Fruit fly (Drosophila melanogaster): ENCODE measurements around the gene bves.

bves gene

DNA sequence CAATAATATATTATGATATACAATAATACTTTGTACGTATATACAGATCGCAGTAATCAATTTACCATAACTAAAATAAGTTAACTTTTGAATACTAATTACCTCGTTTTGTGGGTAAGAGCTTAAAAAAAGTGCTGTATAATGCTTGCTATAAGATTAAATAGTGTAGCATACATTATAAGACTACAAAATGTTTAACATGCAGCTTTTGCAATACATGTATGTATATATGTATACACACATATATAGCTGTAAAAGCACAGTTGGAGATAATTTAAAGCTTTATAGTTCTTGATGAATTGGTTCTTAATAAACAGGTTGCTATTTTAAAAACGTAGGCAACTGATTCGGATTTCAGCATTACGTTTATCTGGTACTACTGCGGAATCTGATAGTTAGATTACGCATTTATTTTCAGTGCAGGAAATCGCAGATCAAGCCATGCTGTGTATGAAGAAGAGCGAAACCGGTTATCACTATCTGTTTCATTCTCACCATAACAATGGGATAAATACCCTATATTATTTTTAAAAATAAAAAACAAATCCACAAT, 9.4 kb upstream of the bves start (continued):
- TF ChIP-seq Bgb (GFP tag; IDR thresholded peaks at IDR 0.05; ENCODE audit: partially characterized antibody) (no peak), CG4282 (GFP tag; optimal IDR thresholded peaks at IDR 0.05) (no peak), CG8478 (optimal IDR thresholded peaks at IDR 0.05) (no peak), klu (GFP tag; IDR thresholded peaks at IDR 0.05) (no peak), Dref (GFP tag; IDR thresholded peaks at IDR 0.05) (no peak), emc (GFP tag; optimal IDR thresholded peaks at IDR 0.05) (no peak), cg (GFP tag; optimal IDR thresholded peaks at IDR 0.05) (peak; percentile 69), gt (GFP tag; IDR thresholded peaks at IDR 0.05) (no peak), gfzf (GFP tag; optimal IDR thresholded peaks at IDR 0.05) (peak; percentile 37), Drgx (GFP tag; IDR thresholded peaks at IDR 0.05) (peak; percentile 36; the same call in 1 of the 2 replicates), ci (GFP tag; IDR thresholded peaks at IDR 0.05) (peak; percentile 32; the same call in 1 of the 3 replicates), cad (GFP tag; optimal IDR thresholded peaks at IDR 0.05) (no peak), NC2α (GFP tag; optimal IDR thresholded peaks at IDR 0.05) (no peak), amos (GFP tag; IDR thresholded peaks at IDR 0.05; ENCODE audit: partially characterized antibody) (no peak), CG2116 (GFP tag; optimal IDR thresholded peaks at IDR 0.05) (no peak)

dm6 chrX:21044831-21045447, 8.8 kb upstream of the bves start, which contains the start of gene Cbs:
Cbs (plus strand) TSS chrX:21045138.
- TF ChIP-seq nau (GFP tag; optimal IDR thresholded peaks at IDR 0.05) (no peak), CG32532 (GFP tag; IDR thresholded peaks at IDR 0.05) (peak; percentile 88), CG1603 (tag; optimal IDR thresholded peaks at IDR 0.05) (peak; percentile 15), CG17612 (GFP tag; IDR thresholded peaks at IDR 0.05) (peak; percentile 61; the same call in 1 of the 2 replicates), CG7271 (tag; optimal IDR thresholded peaks at IDR 0.05) (no peak), CG17186 (GFP tag; optimal IDR thresholded peaks at IDR 0.05) (no peak), CG34376 (GFP tag; optimal IDR thresholded peaks at IDR 0.05) (no peak), CG31388 (GFP tag; optimal IDR thresholded peaks at IDR 0.05) (no peak), cg (GFP tag; optimal IDR thresholded peaks at IDR 0.05) (no peak), Lim3 (GFP tag; IDR thresholded peaks at IDR 0.05) (no peak), Deaf1 (tag; optimal IDR thresholded peaks at IDR 0.05) (peak; percentile 88), Fer1 (GFP tag; optimal IDR thresholded peaks at IDR 0.05) (peak; percentile 50), fd3F (GFP tag; optimal IDR thresholded peaks at IDR 0.05) (peak; percentile 62), gcm (GFP tag; optimal IDR thresholded peaks at IDR 0.05) (peak; percentile 28), CG17328 (GFP tag; IDR thresholded peaks at IDR 0.05) (peak; percentile 50; the same call in 1 of the 2 replicates), CG11247 (GFP tag; IDR thresholded peaks at IDR 0.05) (peak; percentile 38; the same call in 1 of the 2 replicates), CG13123 (GFP tag; optimal IDR thresholded peaks at IDR 0.05) (peak; percentile 10), B-H1 (GFP tag; IDR thresholded peaks at IDR 0.05) (0 out of 3 replicates have a peak, but pooled peaks have one; percentile 23), Usf (GFP tag; optimal IDR thresholded peaks at IDR 0.05) (peak; percentile 58), CG3163 (GFP tag; optimal IDR thresholded peaks at IDR 0.05) (no peak), CG11723 (GFP tag; optimal IDR thresholded peaks at IDR 0.05) (peak; percentile 35), CG4404 (GFP tag; IDR thresholded peaks at IDR 0.05) (no peak), CG18476 (GFP tag; optimal IDR thresholded peaks at IDR 0.05) (peak; percentile 1), CG33213 (GFP tag; optimal IDR thresholded peaks at IDR 0.05) (no peak), ewg (GFP tag; optimal IDR thresholded peaks at IDR 0.05) (peak; percentile 49), CG7987 (GFP tag; optimal IDR thresholded peaks at IDR 0.05) (no peak), CG2120 (GFP tag; optimal IDR thresholded peaks at IDR 0.05) (peak; percentile 31), CG7786 (GFP tag; optimal IDR thresholded peaks at IDR 0.05) (no peak), Mad (GFP tag; optimal IDR thresholded peaks at IDR 0.05) (no peak), CG7372 (GFP tag; IDR thresholded peaks at IDR 0.05) (peak; percentile 69), CG16779 (GFP tag; IDR thresholded peaks at IDR 0.05) (no peak), zf30C (GFP tag; optimal IDR thresholded peaks at IDR 0.05) (no peak), CG8944 (GFP tag; optimal IDR thresholded peaks at IDR 0.05) (no peak), wor (GFP tag; IDR thresholded peaks at IDR 0.05) (peak; percentile 38; the same call in 1 of the 2 replicates), HmgZ (tag; optimal IDR thresholded peaks at IDR 0.05) (peak; percentile 44), CG14050 (GFP tag; IDR thresholded peaks at IDR 0.05) (peak; percentile 73; the same call in 2 of the 3 replicates)

Measured in whole organism, embryonic.